Fruit fly (Drosophila melanogaster) whole organism, prepupa: Measurements from ENCODE around the gene CG10993.

Source experiments
- CG11762 ChIP-seq: fragments of 200-800 bp; sonication (Bioruptor generic); optimal IDR thresholded peaks from 3 replicates; lab custom pipeline; 2016; ENCODE audit warnings: missing biosample characterization, missing genetic modification characterization; ENCODE audit not compliant: insufficient read depth
- CG31627 ChIP-seq: fragments of 200-800 bp; sonication (Bioruptor generic); optimal IDR thresholded peaks from 3 replicates; lab custom pipeline; 2016; ENCODE audit warnings: missing biosample characterization, missing genetic modification characterization
- CG9139 ChIP-seq: fragments of 200-800 bp; sonication (Bioruptor generic); optimal IDR thresholded peaks from 3 replicates; lab custom pipeline; 2017; ENCODE audit warnings: missing biosample characterization, mild to moderate bottlenecking, missing genetic modification characterization
- Eip78C ChIP-seq: fragments of 200-800 bp; sonication (Bioruptor generic); peaks from one replicate; lab custom pipeline; 2016; ENCODE audit warnings: missing biosample characterization, missing genetic modification characterization
- Ets21C ChIP-seq: fragments of 200-800 bp; sonication (Bioruptor generic); optimal IDR thresholded peaks from 3 replicates; lab custom pipeline; 2016; ENCODE audit warnings: missing biosample characterization, missing genetic modification characterization
- Gug ChIP-seq: fragments of 200-800 bp; sonication (Bioruptor generic); IDR thresholded peaks from 2 replicates; pipeline ENCODE4 v1.3.6; 2022; ENCODE audit warnings: missing biosample characterization, missing genetic modification characterization
- Hr38 ChIP-seq: sonication (Bioruptor generic); optimal IDR thresholded peaks from 2 replicates; lab custom pipeline; 2016; ENCODE audit warnings: missing biosample characterization, missing genetic modification characterization
- Hr4 ChIP-seq: fragments of 200-800 bp; sonication (Bioruptor generic); optimal IDR thresholded peaks from 3 replicates; lab custom pipeline; 2016; ENCODE audit warnings: missing biosample characterization, missing genetic modification characterization
- Sox14 ChIP-seq: fragments of 200-800 bp; sonication (Bioruptor generic); optimal IDR thresholded peaks from 3 replicates; lab custom pipeline; 2016; ENCODE audit warnings: missing biosample characterization, missing genetic modification characterization
- achi ChIP-seq: fragments of 200-800 bp; sonication (Bioruptor generic); optimal IDR thresholded peaks from 3 replicates; lab custom pipeline; 2016; ENCODE audit warnings: missing biosample characterization, missing genetic modification characterization
- eg ChIP-seq: fragments of 200-800 bp; sonication (Bioruptor generic); IDR thresholded peaks from 3 replicates; pipeline ENCODE4 v1.3.6; 2022; ENCODE audit warnings: missing biosample characterization, missing genetic modification characterization
- ss ChIP-seq, 2 experiments: fragments of 200-800 bp; sonication (Bioruptor generic); optimal IDR thresholded peaks; 2 replicates in 1 of 2; 3 replicates in 1 of 2; lab custom pipeline; 2017 to 2018; ENCODE audit warnings: mild to moderate bottlenecking in 2 of 2, missing biosample characterization in 2 of 2, missing genetic modification characterization in 2 of 2, moderate library complexity in 1 of 2
- svp ChIP-seq: fragments of 200-800 bp; sonication (Bioruptor generic); peaks from one replicate; lab custom pipeline; 2016; ENCODE audit warnings: missing biosample characterization, missing genetic modification characterization
- topi ChIP-seq: fragments of 200-800 bp; sonication (Bioruptor generic); optimal IDR thresholded peaks from 3 replicates; lab custom pipeline; 2016; ENCODE audit warnings: missing biosample characterization, missing genetic modification characterization
- vri ChIP-seq: fragments of 200-800 bp; sonication (Bioruptor generic); optimal IDR thresholded peaks from 3 replicates; lab custom pipeline; 2016; ENCODE audit warnings: missing biosample characterization, mild to moderate bottlenecking, missing genetic modification characterization

CG10993 gene

dm6 chrX:13747052-13747451, 43.9 kb downstream of the CG10993 start (continued):
- TF ChIP-seq Hr38 (GFP tag; lab: Kevin White, UChicago), result no peak
- TF ChIP-seq CG9139 (GFP tag; lab: Kevin White, UChicago), result no peak

- no peak for TF ChIP-seq Hr4
- TF ChIP-seq Gug, result no peak
- peak; percentile 51 for TF ChIP-seq achi (GFP tag; lab: Kevin White, UChicago)
- TF ChIP-seq eg (GFP tag; lab: Robert Waterston, UW), result no peak
- TF ChIP-seq Eip78C, result peak; percentile 60
- TF ChIP-seq CG31627 (GFP tag; lab: Kevin White, UChicago), result peak; percentile 2
- peak; percentile 6 for TF ChIP-seq topi (GFP tag; lab: Kevin White, UChicago)
- peak in 1 of 2 experiments; percentile 4 for TF ChIP-seq ss (GFP tag; optimal IDR thresholded peaks at IDR 0.05; lab: Kevin White, UChicago)
- TF ChIP-seq svp (GFP tag; lab: Kevin White, UChicago), result peak; percentile 51
- peak; percentile 35 for TF ChIP-seq Sox14 (GFP tag; lab: Kevin White, UChicago)
- no peak for TF ChIP-seq CG11762 (GFP tag; lab: Kevin White, UChicago)
These were observed 46.3 kb downstream of the CG10993 start, which contains the start of gene Grip91 for dm6 chrX:13744599-13745052. Grip91 (minus strand) TSS chrX:13744683.

DNA sequence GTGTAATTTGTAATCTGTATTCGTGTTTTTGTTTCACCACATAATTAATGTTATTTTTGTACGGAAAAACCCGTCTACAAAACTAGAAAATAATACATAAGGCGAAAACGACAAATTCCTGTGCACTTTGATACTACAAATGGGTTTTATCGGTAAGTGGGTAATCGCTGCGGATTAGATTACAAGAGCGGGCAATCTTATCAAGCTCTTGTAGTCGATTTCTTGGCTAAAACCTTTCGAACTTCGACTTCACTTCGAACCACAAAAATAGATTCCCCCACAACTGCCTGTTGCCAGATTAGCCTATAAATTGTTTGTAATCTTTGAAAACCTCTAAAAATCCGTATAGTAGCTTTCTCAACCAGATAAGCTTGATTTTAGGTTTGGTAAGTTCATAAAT, 49.9 kb downstream of the CG10993 start:
- TF ChIP-seq Ets21C (no peak), vri (GFP tag; lab: Kevin White, UChicago) (peak; percentile 6)
